Worm (Caenorhabditis elegans) whole organism, L3 larva: ENCODE results near the gene srlf-3.
A peak's percentile ranks its signal among the peaks of the same experiment; 100 is the strongest.

ENCODE experiments used
- R02D3.7 ChIP-seq: fragments of 150-350 bp; optimal IDR thresholded peaks from 2 replicates; lab custom pipeline; 2014; ENCODE audit warnings: missing biosample characterization, missing genetic modification characterization
- ZK546.5 ChIP-seq: sonication (generic microtip); optimal IDR thresholded peaks from 2 replicates; lab custom pipeline; 2017; ENCODE audit warnings: missing biosample characterization, missing genetic modification characterization
- ama-1 ChIP-seq: fragments of 150-350 bp; optimal IDR thresholded peaks from 2 replicates; lab custom pipeline; 2018
- ceh-28 ChIP-seq: fragments of 150-350 bp; optimal IDR thresholded peaks from 2 replicates; lab custom pipeline; 2014; ENCODE audit warnings: missing biosample characterization, missing genetic modification reagents, missing genetic modification characterization
- ceh-9 ChIP-seq: sonication (generic microtip); optimal IDR thresholded peaks from 2 replicates; lab custom pipeline; 2018; ENCODE audit warnings: missing biosample characterization, missing genetic modification characterization
- daf-12 ChIP-seq: fragments of 150-350 bp; optimal IDR thresholded peaks from 2 replicates; lab custom pipeline; 2014; ENCODE audit warnings: missing biosample characterization, missing genetic modification reagents, missing genetic modification characterization
- egl-5 ChIP-seq: fragments of 150-350 bp; optimal IDR thresholded peaks from 2 replicates; lab custom pipeline; 2017; ENCODE audit warnings: missing biosample characterization, missing genetic modification reagents, missing genetic modification characterization, inconsistent platforms
- elt-1 ChIP-seq: fragments of 150-350 bp; optimal IDR thresholded peaks from 2 replicates; lab custom pipeline; 2014; ENCODE audit warnings: missing biosample characterization, missing genetic modification characterization
- elt-3 ChIP-seq, 3 experiments: fragments of 150-350 bp in 1 of 3; sonication (generic microtip) in 2 of 3; optimal IDR thresholded peaks; 2 replicates in 2 of 3; 4 replicates in 1 of 3; lab custom pipeline; 2014 to 2017; ENCODE audit warnings: missing biosample characterization in 3 of 3, missing genetic modification characterization in 3 of 3
- eor-1 ChIP-seq, 2 experiments: fragments of 150-350 bp; optimal IDR thresholded peaks; 2 replicates each; lab custom pipeline; 2014 to 2018; ENCODE audit warnings: missing biosample characterization in 2 of 2, missing genetic modification characterization in 2 of 2
- fkh-10 ChIP-seq: sonication (generic microtip); optimal IDR thresholded peaks from 2 replicates; lab custom pipeline; 2017; ENCODE audit warnings: missing biosample characterization, missing genetic modification reagents, missing genetic modification characterization
- fkh-2 ChIP-seq: fragments of 150-350 bp; optimal IDR thresholded peaks from 2 replicates; lab custom pipeline; 2014; ENCODE audit warnings: missing biosample characterization, missing genetic modification reagents, missing genetic modification characterization
- fos-1 ChIP-seq: fragments of 150-350 bp; optimal IDR thresholded peaks from 2 replicates; lab custom pipeline; 2014; ENCODE audit warnings: missing biosample characterization, missing genetic modification characterization
- hmg-11 ChIP-seq: sonication (generic microtip); optimal IDR thresholded peaks from 2 replicates; lab custom pipeline; 2016; ENCODE audit warnings: missing genetic modification characterization, missing compliant biosample characterization
- jun-1 ChIP-seq: fragments of 150-350 bp; optimal IDR thresholded peaks from 2 replicates; lab custom pipeline; 2014; ENCODE audit warnings: missing biosample characterization, missing genetic modification reagents, missing genetic modification characterization
- lin-15B ChIP-seq: fragments of 150-350 bp; optimal IDR thresholded peaks from 2 replicates; lab custom pipeline; 2014; ENCODE audit warnings: missing biosample characterization, missing genetic modification characterization
- lin-39 ChIP-seq: fragments of 150-350 bp; optimal IDR thresholded peaks from 2 replicates; lab custom pipeline; 2018; ENCODE audit warnings: missing biosample characterization, missing genetic modification reagents, missing genetic modification characterization
- mdl-1 ChIP-seq: fragments of 150-350 bp; optimal IDR thresholded peaks from 2 replicates; lab custom pipeline; 2014; ENCODE audit warnings: missing biosample characterization, missing genetic modification characterization
- nfya-1 ChIP-seq: sonication (generic microtip); optimal IDR thresholded peaks from 2 replicates; lab custom pipeline; 2017; ENCODE audit warnings: missing genetic modification characterization, mild to moderate bottlenecking, missing compliant biosample characterization, antibody characterized with exemption, moderate library complexity; ENCODE audit not compliant: insufficient read depth
- nhr-12 ChIP-seq: fragments of 150-350 bp; optimal IDR thresholded peaks from 2 replicates; lab custom pipeline; 2014; ENCODE audit warnings: missing biosample characterization, missing genetic modification characterization
- nhr-237 ChIP-seq: fragments of 150-350 bp; optimal IDR thresholded peaks from 2 replicates; lab custom pipeline; 2014; ENCODE audit warnings: missing biosample characterization, missing genetic modification characterization
- nhr-25 ChIP-seq: sonication (generic microtip); optimal IDR thresholded peaks from 2 replicates; lab custom pipeline; 2017; ENCODE audit warnings: missing biosample characterization, missing genetic modification characterization
- nhr-28 ChIP-seq: fragments of 150-350 bp; optimal IDR thresholded peaks from 2 replicates; lab custom pipeline; 2014; ENCODE audit warnings: missing biosample characterization, missing genetic modification characterization
- nhr-76 ChIP-seq: fragments of 150-350 bp; sonication (generic microtip); optimal IDR thresholded peaks from 5 replicates; lab custom pipeline; 2014; ENCODE audit warnings: missing biosample characterization, missing genetic modification characterization
- nhr-77 ChIP-seq: fragments of 150-350 bp; optimal IDR thresholded peaks from 2 replicates; lab custom pipeline; 2014; ENCODE audit warnings: missing biosample characterization, missing genetic modification characterization
- pha-4 ChIP-seq: fragments of 150-350 bp; optimal IDR thresholded peaks from 2 replicates; lab custom pipeline; 2014; ENCODE audit warnings: missing biosample characterization, missing genetic modification reagents, missing genetic modification characterization
- skn-1 ChIP-seq: fragments of 150-350 bp; optimal IDR thresholded peaks from 2 replicates; lab custom pipeline; 2014; ENCODE audit warnings: missing biosample characterization, missing genetic modification characterization
- snpc-4 ChIP-seq: fragments of 150-350 bp; optimal IDR thresholded peaks from 2 replicates; lab custom pipeline; 2014; ENCODE audit warnings: missing biosample characterization, missing genetic modification characterization
- tbx-2 ChIP-seq: sonication (generic microtip); optimal IDR thresholded peaks from 2 replicates; lab custom pipeline; 2016; ENCODE audit warnings: mild to moderate bottlenecking, missing genetic modification characterization, missing compliant biosample characterization
- zag-1 ChIP-seq: fragments of 150-350 bp; optimal IDR thresholded peaks from 2 replicates; lab custom pipeline; 2014; ENCODE audit warnings: missing biosample characterization, missing genetic modification characterization

srlf-3 gene

ce11 chrIV:8499956-8500355, 12.7 kb downstream of the srlf-3 start:
- TF ChIP-seq ZK546.5 (no peak), ceh-9 (tag; lab: Kevin White, UChicago) (no peak), pha-4 (tag; lab: Kevin White, UChicago) (no peak), ceh-28 (tag; lab: Kevin White, UChicago) (no peak), nhr-12 (tag; lab: Kevin White, UChicago) (no peak), fkh-2 (tag; lab: Kevin White, UChicago) (no peak), fkh-10 (GFP tag; lab: Kevin White, UChicago) (no peak), elt-3 (tag; optimal IDR thresholded peaks at IDR 0.05; lab: Kevin White, UChicago) (no peak), elt-1 (tag; lab: Kevin White, UChicago) (no peak), fos-1 (tag; lab: Kevin White, UChicago) (no peak)

ce11 chrIV:8501382-8501781, 14.1 kb downstream of the srlf-3 start, which contains the start of gene C28C12.1:
C28C12.1 (plus strand) TSS chrIV:8501682.
- TF ChIP-seq ceh-9 (tag; lab: Kevin White, UChicago), result no peak

ce11 chrIV:8506034-8506433, 18.8 kb downstream of the srlf-3 start:
- TF ChIP-seq lin-39 (tag; lab: Kevin White, UChicago) (no peak), zag-1 (tag; lab: Kevin White, UChicago) (no peak), nhr-237 (tag; lab: Kevin White, UChicago) (no peak), mdl-1 (no peak), daf-12 (no peak), eor-1 (tag; optimal IDR thresholded peaks at IDR 0.05; lab: Kevin White, UChicago) (no peak), nhr-28 (no peak), ama-1 (lab: Kevin White, UChicago) (no peak)
- TF ChIP-seq, all 47 proteins: peak for 0

- TF ChIP-seq elt-3 (tag; optimal IDR thresholded peaks at IDR 0.05; lab: Kevin White, UChicago), result no peak
- peak; percentile 13 for TF ChIP-seq nhr-25 (tag; lab: Kevin White, UChicago)
- peak; percentile 34 for TF ChIP-seq jun-1
- no peak for TF ChIP-seq nhr-28
- no peak for TF ChIP-seq nhr-76 (tag; lab: Kevin White, UChicago)
- no peak for TF ChIP-seq ama-1 (lab: Kevin White, UChicago)
- TF ChIP-seq snpc-4 (tag; lab: Kevin White, UChicago), result peak; percentile 50
- TF ChIP-seq eor-1 (tag; optimal IDR thresholded peaks at IDR 0.05; lab: Kevin White, UChicago), result no peak
- TF ChIP-seq R02D3.7 (tag; lab: Kevin White, UChicago), result no peak
Measured at ce11 chrIV:8510534-8510933, 23.3 kb downstream of the srlf-3 start, which contains the start of gene tag-77. tag-77 (minus strand) TSS chrIV:8510548.

ce11 chrIV:8511056-8511455, 23.8 kb downstream of the srlf-3 start, which contains the start of gene mes-6:
mes-6 (plus strand) TSS chrIV:8511284.
- TF ChIP-seq R02D3.7 (tag; lab: Kevin White, UChicago), result no peak
- no peak for TF ChIP-seq tbx-2 (tag; lab: Kevin White, UChicago)
- no peak for TF ChIP-seq ceh-28 (tag; lab: Kevin White, UChicago)
- peak; percentile 11 for TF ChIP-seq lin-39 (tag; lab: Kevin White, UChicago)
- TF ChIP-seq nhr-25 (tag; lab: Kevin White, UChicago), result peak; percentile 22
- peak; percentile 48 for TF ChIP-seq hmg-11
- TF ChIP-seq egl-5, result peak; percentile 55
- TF ChIP-seq nhr-237 (tag; lab: Kevin White, UChicago), result no peak
- no peak for TF ChIP-seq elt-3 (tag; optimal IDR thresholded peaks at IDR 0.05; lab: Kevin White, UChicago)
- TF ChIP-seq nfya-1 (tag; lab: Kevin White, UChicago), result peak; percentile 57
- TF ChIP-seq lin-15B (tag; lab: Kevin White, UChicago), result peak; percentile 49
- TF ChIP-seq pha-4 (tag; lab: Kevin White, UChicago), result peak; percentile 65
- TF ChIP-seq, all 47 proteins: peak for 7

ce11 chrIV:8512679-8513078, 25.4 kb downstream of the srlf-3 start, which contains the start of gene C09G4.4:
C09G4.4 (plus strand) TSS chrIV:8512979.
- no peak for TF ChIP-seq nhr-76 (tag; lab: Kevin White, UChicago)
- TF ChIP-seq nhr-77, result no peak
- TF ChIP-seq skn-1 (tag; lab: Kevin White, UChicago), result no peak
- no peak for TF ChIP-seq eor-1 (tag; optimal IDR thresholded peaks at IDR 0.05; lab: Kevin White, UChicago)
